Worm (Caenorhabditis elegans) whole organism, L1 larva: ENCODE data around the gene lin-18.

Experiments
- F16B12.6 ChIP-seq: fragments of 150-350 bp; optimal IDR thresholded peaks from 2 replicates; lab custom pipeline; 2014; ENCODE audit warnings: missing biosample characterization, missing genetic modification characterization
- aha-1 ChIP-seq: fragments of 150-350 bp; optimal IDR thresholded peaks from 2 replicates; lab custom pipeline; 2014; ENCODE audit warnings: missing biosample characterization, missing genetic modification characterization
- egl-27 ChIP-seq, 2 experiments: fragments of 150-350 bp in 1 of 2; sonication (generic microtip); optimal IDR thresholded peaks; 3 replicates each; lab custom pipeline; 2017 to 2018; ENCODE audit warnings: missing biosample characterization in 2 of 2, missing genetic modification characterization in 2 of 2, missing genetic modification reagents in 2 of 2
- isw-1 ChIP-seq: fragments of 200-800 bp; sonication (Bioruptor generic); IDR thresholded peaks from 2 replicates; pipeline ENCODE4 v1.3.6; 2022; ENCODE audit warnings: missing genetic modification characterization, missing compliant biosample characterization
- jun-1 ChIP-seq: fragments of 150-350 bp; optimal IDR thresholded peaks from 2 replicates; lab custom pipeline; 2014; ENCODE audit warnings: missing biosample characterization, missing genetic modification reagents, missing genetic modification characterization
- lin-13 ChIP-seq: fragments of 150-350 bp; optimal IDR thresholded peaks from 2 replicates; lab custom pipeline; 2014; ENCODE audit warnings: missing biosample characterization, missing genetic modification reagents, missing genetic modification characterization
- lin-39 ChIP-seq: fragments of 150-350 bp; optimal IDR thresholded peaks from 2 replicates; lab custom pipeline; 2014; ENCODE audit warnings: missing biosample characterization, missing genetic modification reagents, missing genetic modification characterization
- nhr-28 ChIP-seq: fragments of 150-350 bp; optimal IDR thresholded peaks from 2 replicates; lab custom pipeline; 2014; ENCODE audit warnings: missing biosample characterization, missing genetic modification characterization
- nhr-71 ChIP-seq: sonication (generic microtip); optimal IDR thresholded peaks from 2 replicates; lab custom pipeline; 2016; ENCODE audit warnings: mild to moderate bottlenecking, missing genetic modification characterization, moderate library complexity, missing compliant biosample characterization
- nhr-84 ChIP-seq: sonication (generic microtip); optimal IDR thresholded peaks from 2 replicates; lab custom pipeline; 2017; ENCODE audit warnings: missing biosample characterization, missing genetic modification characterization
- sox-4 ChIP-seq: sonication (generic microtip); optimal IDR thresholded peaks from 2 replicates; lab custom pipeline; 2016; ENCODE audit warnings: missing genetic modification characterization, missing compliant biosample characterization
- sup-37 ChIP-seq: fragments of 200-800 bp; sonication (Bioruptor generic); optimal IDR thresholded peaks from 2 replicates; lab custom pipeline; 2018; ENCODE audit warnings: mild to moderate bottlenecking, missing genetic modification characterization, missing compliant biosample characterization

- no peak for TF ChIP-seq nhr-71 (tag; lab: Kevin White, UChicago)
- TF ChIP-seq lin-39, result no peak
- no peak for TF ChIP-seq lin-13 (GFP tag; lab: Kevin White, UChicago)
- no peak for TF ChIP-seq isw-1 (GFP tag; lab: Robert Waterston, UW)
- TF ChIP-seq F16B12.6 (tag; lab: Kevin White, UChicago), result no peak
- no peak for TF ChIP-seq sup-37 (GFP tag; lab: Kevin White, UChicago)
- no peak for TF ChIP-seq aha-1
- no peak for TF ChIP-seq jun-1 (tag; lab: Kevin White, UChicago)
- no peak for TF ChIP-seq egl-27 (tag; optimal IDR thresholded peaks at IDR 0.05; lab: Kevin White, UChicago)
- TF ChIP-seq sox-4 (tag; lab: Kevin White, UChicago), result no peak
- TF ChIP-seq nhr-84, result no peak
- no peak for TF ChIP-seq nhr-28
Measured at ce11 chrX:3914273-3914672, 44.1 kb upstream of the lin-18 start.
